Fruit fly (Drosophila melanogaster) whole organism, prepupa: Measurements from ENCODE around the gene Bet1.
A peak's percentile ranks its signal among the peaks of the same experiment; 100 is the strongest.

ENCODE experiments used
- CG11294 ChIP-seq: fragments of 200-800 bp; sonication (Bioruptor generic); IDR thresholded peaks from 2 replicates; pipeline ENCODE4 v1.3.6; 2022; ENCODE audit warnings: missing biosample characterization, missing genetic modification characterization
- CG11762 ChIP-seq: fragments of 200-800 bp; sonication (Bioruptor generic); optimal IDR thresholded peaks from 3 replicates; lab custom pipeline; 2016; ENCODE audit warnings: missing biosample characterization, missing genetic modification characterization; ENCODE audit not compliant: insufficient read depth
- CG11902 ChIP-seq: fragments of 200-800 bp; sonication (Bioruptor generic); optimal IDR thresholded peaks from 3 replicates; lab custom pipeline; 2016; ENCODE audit warnings: missing biosample characterization, missing genetic modification characterization
- CG15336 ChIP-seq: fragments of 200-800 bp; sonication (Bioruptor generic); IDR thresholded peaks from 2 replicates; pipeline ENCODE4 v1.3.6; 2022; ENCODE audit warnings: missing biosample characterization, missing genetic modification characterization
- CG16779 ChIP-seq: fragments of 200-800 bp; sonication (Bioruptor generic); optimal IDR thresholded peaks from 3 replicates; lab custom pipeline; 2017; ENCODE audit warnings: missing biosample characterization, mild to moderate bottlenecking, missing genetic modification characterization
- CG31627 ChIP-seq: fragments of 200-800 bp; sonication (Bioruptor generic); optimal IDR thresholded peaks from 3 replicates; lab custom pipeline; 2016; ENCODE audit warnings: missing biosample characterization, missing genetic modification characterization
- CG32006 ChIP-seq: fragments of 200-800 bp; sonication (Bioruptor generic); optimal IDR thresholded peaks from 3 replicates; lab custom pipeline; 2017; ENCODE audit warnings: missing biosample characterization, mild to moderate bottlenecking, missing genetic modification characterization
- CG4318 ChIP-seq: fragments of 200-800 bp; sonication (Bioruptor generic); optimal IDR thresholded peaks from 3 replicates; lab custom pipeline; 2017; ENCODE audit warnings: missing biosample characterization, mild to moderate bottlenecking, missing genetic modification characterization
- CG6163 ChIP-seq: fragments of 200-800 bp; sonication (Bioruptor generic); IDR thresholded peaks from 3 replicates; pipeline ENCODE4 v1.3.6; 2022; ENCODE audit warnings: missing biosample characterization, missing genetic modification characterization
- CG6276 ChIP-seq: fragments of 200-800 bp; sonication (Bioruptor generic); optimal IDR thresholded peaks from 2 replicates; lab custom pipeline; 2017; ENCODE audit warnings: missing biosample characterization, mild to moderate bottlenecking, missing genetic modification characterization
- CG6808 ChIP-seq: fragments of 200-800 bp; sonication (Bioruptor generic); optimal IDR thresholded peaks from 3 replicates; lab custom pipeline; 2017; ENCODE audit warnings: missing biosample characterization, missing genetic modification characterization, mild to moderate bottlenecking, moderate library complexity, missing genetic modification reagents
- CG6854 ChIP-seq: fragments of 200-800 bp; sonication (Bioruptor generic); optimal IDR thresholded peaks from 2 replicates; lab custom pipeline; 2017; ENCODE audit warnings: missing biosample characterization, mild to moderate bottlenecking, missing genetic modification characterization
- CG7368 ChIP-seq: fragments of 200-800 bp; sonication (Bioruptor generic); optimal IDR thresholded peaks from 3 replicates; lab custom pipeline; 2016; ENCODE audit warnings: missing biosample characterization, missing genetic modification characterization
- CG8632 ChIP-seq: fragments of 200-800 bp; sonication (Bioruptor generic); optimal IDR thresholded peaks from 3 replicates; lab custom pipeline; 2016; ENCODE audit warnings: missing biosample characterization, missing genetic modification characterization
- CG9139 ChIP-seq: fragments of 200-800 bp; sonication (Bioruptor generic); optimal IDR thresholded peaks from 3 replicates; lab custom pipeline; 2017; ENCODE audit warnings: missing biosample characterization, mild to moderate bottlenecking, missing genetic modification characterization
- Eip75B ChIP-seq: fragments of 200-800 bp; sonication (Bioruptor generic); optimal IDR thresholded peaks from 3 replicates; lab custom pipeline; 2016; ENCODE audit warnings: missing biosample characterization, missing genetic modification characterization
- Eip78C ChIP-seq: fragments of 200-800 bp; sonication (Bioruptor generic); peaks from one replicate; lab custom pipeline; 2016; ENCODE audit warnings: missing biosample characterization, missing genetic modification characterization
- Eip93F ChIP-seq: fragments of 200-800 bp; sonication (Bioruptor generic); optimal IDR thresholded peaks from 2 replicates; lab custom pipeline; 2016; ENCODE audit warnings: missing biosample characterization, mild to moderate bottlenecking, missing genetic modification characterization
- Ets96B ChIP-seq: fragments of 200-800 bp; optimal IDR thresholded peaks from 2 replicates; lab custom pipeline; 2019; ENCODE audit warnings: missing biosample characterization, mild to moderate bottlenecking, missing genetic modification characterization, moderate library complexity
- Gug ChIP-seq: fragments of 200-800 bp; sonication (Bioruptor generic); IDR thresholded peaks from 2 replicates; pipeline ENCODE4 v1.3.6; 2022; ENCODE audit warnings: missing biosample characterization, missing genetic modification characterization
- Hr39 ChIP-seq: fragments of 200-800 bp; sonication (Bioruptor generic); optimal IDR thresholded peaks from 2 replicates; lab custom pipeline; 2016; ENCODE audit warnings: missing biosample characterization, missing genetic modification characterization
- Lpt ChIP-seq: fragments of 200-800 bp; sonication (Bioruptor generic); optimal IDR thresholded peaks from 3 replicates; lab custom pipeline; 2016; ENCODE audit warnings: missing biosample characterization, missing genetic modification characterization
- Sox102F ChIP-seq: fragments of 200-800 bp; sonication (Bioruptor generic); optimal IDR thresholded peaks from 2 replicates; lab custom pipeline; 2016; ENCODE audit warnings: missing biosample characterization, mild to moderate bottlenecking, missing genetic modification characterization
- Sox15 ChIP-seq: fragments of 200-800 bp; sonication (Bioruptor generic); optimal IDR thresholded peaks from 3 replicates; lab custom pipeline; 2016; ENCODE audit warnings: missing biosample characterization, missing genetic modification characterization
- dsx ChIP-seq: fragments of 200-800 bp; optimal IDR thresholded peaks from 3 replicates; lab custom pipeline; 2019; ENCODE audit warnings: missing biosample characterization, mild to moderate bottlenecking, missing genetic modification characterization, moderate library complexity; ENCODE audit not compliant: poor library complexity, severe bottlenecking
- eg ChIP-seq: fragments of 200-800 bp; sonication (Bioruptor generic); IDR thresholded peaks from 3 replicates; pipeline ENCODE4 v1.3.6; 2022; ENCODE audit warnings: missing biosample characterization, missing genetic modification characterization
- esn ChIP-seq: fragments of 200-800 bp; sonication (Bioruptor generic); optimal IDR thresholded peaks from 2 replicates; lab custom pipeline; 2016; ENCODE audit warnings: missing biosample characterization, mild to moderate bottlenecking, missing genetic modification characterization, moderate library complexity
- fd59A ChIP-seq: fragments of 200-800 bp; sonication (Bioruptor generic); optimal IDR thresholded peaks from 2 replicates; lab custom pipeline; 2017; ENCODE audit warnings: missing biosample characterization, mild to moderate bottlenecking, missing genetic modification characterization, missing genetic modification reagents
- fd85E ChIP-seq: fragments of 200-800 bp; sonication (Bioruptor generic); optimal IDR thresholded peaks from 3 replicates; lab custom pipeline; 2016; ENCODE audit warnings: missing biosample characterization, missing genetic modification characterization
- lz ChIP-seq: fragments of 200-800 bp; sonication (Bioruptor generic); optimal IDR thresholded peaks from 3 replicates; lab custom pipeline; 2016; ENCODE audit warnings: missing biosample characterization, missing genetic modification characterization
- salr ChIP-seq, 2 experiments: fragments of 200-800 bp; sonication (Bioruptor generic); optimal IDR thresholded peaks; 3 replicates each; lab custom pipeline; 2016 to 2018; ENCODE audit warnings: missing biosample characterization in 2 of 2, missing genetic modification characterization in 2 of 2, mild to moderate bottlenecking in 1 of 2
- spab ChIP-seq: fragments of 200-800 bp; sonication (Bioruptor generic); optimal IDR thresholded peaks from 2 replicates; lab custom pipeline; 2017; ENCODE audit warnings: missing biosample characterization, mild to moderate bottlenecking, missing genetic modification characterization, missing genetic modification reagents
- svp ChIP-seq: fragments of 200-800 bp; sonication (Bioruptor generic); peaks from one replicate; lab custom pipeline; 2016; ENCODE audit warnings: missing biosample characterization, missing genetic modification characterization
- topi ChIP-seq: fragments of 200-800 bp; sonication (Bioruptor generic); optimal IDR thresholded peaks from 3 replicates; lab custom pipeline; 2016; ENCODE audit warnings: missing biosample characterization, missing genetic modification characterization

Gene Bet1

DNA sequence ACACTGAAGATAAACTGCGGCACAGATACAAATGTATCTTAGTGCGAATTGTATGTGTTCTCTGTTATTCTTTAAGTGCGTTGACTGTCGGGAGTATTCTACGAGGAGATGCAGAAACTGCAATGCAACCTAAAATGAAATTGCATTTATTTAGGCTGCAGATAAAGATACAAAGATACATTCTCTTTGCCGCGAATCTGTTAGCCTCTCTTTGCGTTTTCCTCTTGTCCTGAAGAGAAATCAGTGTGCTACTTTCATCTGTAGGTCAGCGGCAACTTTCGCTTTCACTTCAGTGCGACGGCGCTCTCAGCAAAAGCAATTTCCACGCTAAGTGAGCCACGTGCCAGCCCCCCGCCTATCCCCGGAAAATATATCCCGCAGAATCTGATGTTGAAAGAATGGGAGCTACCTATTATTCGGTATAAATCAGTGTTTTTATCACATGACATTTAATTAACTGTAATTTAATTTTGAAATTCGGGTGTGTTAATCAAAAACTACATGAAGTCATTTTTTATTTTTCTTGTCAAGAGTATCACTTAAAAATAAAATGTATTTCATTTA lies 32.1 kb downstream of the Bet1 start (continued):
- TF ChIP-seq Sox15 (no peak), Hr39 (GFP tag; lab: Kevin White, UChicago) (no peak), salr (GFP tag; optimal IDR thresholded peaks at IDR 0.05; lab: Kevin White, UChicago) (no peak), CG4318 (no peak), Eip78C (GFP tag; lab: Kevin White, UChicago) (peak; percentile 59), CG6808 (GFP tag; lab: Kevin White, UChicago) (no peak), CG15336 (GFP tag; lab: Robert Waterston, UW) (peak; percentile 37; the same call in 1 of the 2 replicates), Sox102F (no peak)
- TF ChIP-seq, all 60 proteins: peak for 9

DNA sequence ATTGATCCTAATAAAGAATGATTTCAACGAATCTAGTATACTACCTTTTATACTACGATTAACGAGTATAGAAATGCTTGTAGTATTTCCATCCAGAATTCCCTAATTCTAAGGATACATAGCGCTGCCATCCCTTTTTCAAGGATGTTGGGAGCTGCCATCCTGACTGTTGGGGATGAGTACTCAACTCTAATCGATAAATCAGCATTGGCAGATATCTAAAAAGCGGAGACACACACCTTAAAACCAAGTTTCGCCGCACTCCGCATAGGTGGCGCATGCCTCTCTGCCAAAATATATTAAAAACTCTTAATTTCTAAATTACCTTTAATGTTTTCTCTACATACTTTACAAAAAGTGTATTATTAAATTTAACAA lies 33.0 kb downstream of the Bet1 start, which contains the start of gene fal:
Gene fal (plus strand): TSS at position 330 of the 378 bp plus-strand sequence.
- TF ChIP-seq topi (GFP tag; lab: Kevin White, UChicago) (peak; percentile 14), Gug (no peak), CG11902 (GFP tag; lab: Kevin White, UChicago) (no peak), CG31627 (peak; percentile 51), lz (GFP tag; lab: Kevin White, UChicago) (peak; percentile 31)
- TF ChIP-seq, all 60 proteins: peak for 3

DNA sequence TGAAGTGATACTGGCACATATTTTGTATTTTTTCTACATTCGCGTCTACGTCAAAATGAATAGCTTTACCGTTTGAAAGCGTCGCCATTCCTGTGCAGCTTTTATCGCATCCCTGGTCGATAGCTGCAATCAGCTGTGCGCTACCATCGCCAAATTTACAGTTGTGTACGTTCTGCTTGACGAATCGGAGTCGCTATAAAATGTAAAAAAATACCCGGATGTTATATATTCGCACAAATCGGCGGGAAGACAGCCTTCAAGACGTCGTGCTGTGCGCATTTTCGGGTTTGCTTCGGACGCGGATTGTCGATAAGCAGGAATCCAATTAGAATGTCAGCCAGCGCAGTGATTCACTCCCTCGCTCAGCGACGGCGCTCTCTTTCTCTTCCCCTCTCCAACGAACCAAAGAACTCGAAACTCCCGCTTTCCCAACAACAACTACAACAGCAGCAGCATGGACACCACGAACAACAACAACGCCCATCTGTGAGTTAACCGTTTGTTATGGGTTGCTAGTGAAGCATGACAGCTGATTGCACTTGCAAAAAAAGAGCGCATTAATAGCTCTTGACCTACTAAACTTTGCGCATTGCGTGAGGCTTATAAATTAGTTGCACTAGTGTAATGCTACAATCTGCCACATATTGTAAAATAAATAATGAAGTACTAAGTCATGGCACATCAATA lies 33.6 kb downstream of the Bet1 start:
- TF ChIP-seq svp = peak; percentile 80
- no peak for TF ChIP-seq Sox15
- no peak for TF ChIP-seq fd59A
- TF ChIP-seq Eip75B = peak; percentile 23
- no peak for TF ChIP-seq CG32006 (GFP tag; lab: Kevin White, UChicago)
- peak; percentile 34 for TF ChIP-seq CG9139 (GFP tag; lab: Kevin White, UChicago)
- TF ChIP-seq CG8632 = peak; percentile 1
- TF ChIP-seq eg (GFP tag; lab: Robert Waterston, UW) = peak; percentile 51; the same call in 1 of the 3 replicates
- peak; percentile 53 for TF ChIP-seq Lpt (GFP tag; lab: Kevin White, UChicago)
- TF ChIP-seq CG6276 (GFP tag; lab: Kevin White, UChicago) = peak; percentile 69
- TF ChIP-seq CG6163 (GFP tag; lab: Robert Waterston, UW) = peak; percentile 52; the same call in 2 of the 3 replicates
- TF ChIP-seq esn (GFP tag; lab: Kevin White, UChicago) = no peak
- TF ChIP-seq CG11294 = no peak
- TF ChIP-seq Eip93F (GFP tag; lab: Kevin White, UChicago) = no peak
- peak; percentile 58 for TF ChIP-seq CG16779 (tag; lab: Kevin White, UChicago)
- peak; percentile 11 for TF ChIP-seq spab (GFP tag; lab: Kevin White, UChicago)
- TF ChIP-seq dsx (GFP tag; lab: Kevin White, UChicago) = peak; percentile 23
- TF ChIP-seq CG6808 (GFP tag; lab: Kevin White, UChicago) = peak; percentile 41
- peak; percentile 43 for TF ChIP-seq CG6854 (GFP tag; lab: Kevin White, UChicago)
- no peak for TF ChIP-seq CG11762 (GFP tag; lab: Kevin White, UChicago)
- TF ChIP-seq lz (GFP tag; lab: Kevin White, UChicago) = no peak
- TF ChIP-seq fd85E = no peak
- no peak for TF ChIP-seq Ets96B (tag; lab: Kevin White, UChicago)
- TF ChIP-seq CG7368 (GFP tag; lab: Kevin White, UChicago) = no peak
